Worm (Caenorhabditis elegans): ENCODE results near the gene copb-1.
"Not testable (repeated sequence)": the region's sequence is repeated elsewhere in the genome, so short reads cannot be mapped to it uniquely, and the experiment has no call there.

The copb-1 gene

DNA sequence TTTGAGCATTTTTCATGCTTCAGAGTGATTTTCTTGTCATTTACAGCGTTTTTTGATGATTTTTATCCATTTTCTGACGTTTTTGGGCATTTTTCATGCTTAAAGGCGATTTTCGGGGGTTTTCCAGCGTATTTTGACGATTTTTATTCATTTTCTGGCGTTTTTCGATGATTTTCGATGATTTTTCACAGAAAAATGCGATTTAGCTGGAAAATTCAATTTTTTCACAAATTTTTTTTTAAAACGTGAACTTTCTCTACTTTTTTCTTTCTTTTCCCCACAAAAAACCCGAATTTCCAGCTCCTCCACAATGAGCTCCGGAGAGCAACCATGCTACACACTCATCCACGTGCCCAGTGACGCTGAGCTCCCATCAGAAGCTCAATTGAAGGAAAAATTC, at the start of gene copb-1:
Gene copb-1 (plus strand): TSS at position 301 of the 400 bp plus-strand sequence.
- no peak for TF ChIP-seq unc-62 (GFP tag; optimal IDR thresholded peaks at IDR 0.05)

DNA sequence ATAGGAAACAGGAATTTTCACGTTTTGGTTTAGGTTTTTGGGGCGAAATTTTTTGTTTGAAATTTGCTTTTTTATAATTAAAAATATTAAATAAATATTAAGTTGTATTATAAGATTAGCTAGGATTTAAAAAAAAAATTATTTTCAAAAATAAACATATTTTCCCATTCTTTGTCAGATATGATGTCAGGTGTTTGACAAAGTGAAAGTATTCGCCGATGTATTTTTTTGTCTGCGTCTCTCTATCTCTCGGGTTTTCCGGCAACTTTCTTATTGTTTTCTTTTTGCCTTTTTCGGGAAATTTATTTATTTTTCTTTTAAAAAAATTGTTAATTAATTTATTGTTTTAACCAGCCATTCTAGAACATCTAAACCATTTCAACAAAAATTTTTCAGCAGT, 48.2 kb upstream of the copb-1 start:
- TF ChIP-seq unc-62 (GFP tag; optimal IDR thresholded peaks at IDR 0.05) = no peak

DNA sequence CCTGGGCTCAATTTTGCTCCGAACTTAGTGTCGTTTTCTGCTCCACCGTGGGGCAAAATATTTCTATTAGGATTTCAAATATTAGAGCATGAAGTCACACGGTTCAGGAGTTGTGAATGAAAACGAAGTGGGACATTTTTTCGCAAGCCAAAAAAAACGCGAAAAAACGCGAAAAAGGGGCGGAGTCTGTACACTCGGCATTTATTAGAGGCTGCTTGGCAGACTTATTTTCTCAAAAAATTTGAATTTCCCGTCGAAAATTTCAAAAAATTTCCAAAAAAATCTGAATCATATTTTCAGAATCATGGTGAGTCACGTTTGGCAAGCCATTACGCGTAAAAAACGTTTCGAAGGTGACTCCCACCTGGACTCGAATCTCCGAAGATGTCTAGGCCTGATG, 46.1 kb upstream of the copb-1 start, which contains the start of gene B0454.6:
Gene B0454.6 (plus strand): TSS at position 301 of the 400 bp plus-strand sequence.
- not testable (repeated sequence) for TF ChIP-seq unc-62 (GFP tag; optimal IDR thresholded peaks at IDR 0.05)

- TF ChIP-seq unc-62 (GFP tag; optimal IDR thresholded peaks at IDR 0.05) = no peak
Observed at ce11 chrII:3034914-3035313, 43.7 kb upstream of the copb-1 start.

DNA sequence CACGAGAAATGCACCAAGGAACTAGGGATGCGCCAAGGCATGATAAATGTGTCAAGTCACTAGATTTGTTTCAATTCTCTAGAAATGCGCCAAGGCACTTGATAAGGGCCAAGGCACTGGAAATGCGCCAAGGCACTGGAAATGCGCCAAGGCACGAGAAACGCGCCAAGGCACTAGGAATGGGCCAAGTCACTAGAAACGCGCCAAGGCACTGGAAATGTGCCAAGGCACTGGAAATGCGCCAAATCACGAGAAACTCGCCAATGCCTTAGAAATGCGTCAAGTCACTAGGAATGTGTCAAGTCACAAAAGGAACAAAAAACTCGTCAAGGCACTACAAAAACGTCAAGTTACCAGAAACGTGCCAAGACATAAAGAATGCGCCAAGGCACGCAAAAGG, 42.3 kb upstream of the copb-1 start:
- TF ChIP-seq unc-62 (GFP tag; optimal IDR thresholded peaks at IDR 0.05) = no peak

- TF ChIP-seq unc-62 (GFP tag; optimal IDR thresholded peaks at IDR 0.05) = no peak
Observed at ce11 chrII:3038453-3038909, 40.1 kb upstream of the copb-1 start, which contains the start of the genes B0454.26 and B0454.5. Gene B0454.26, minus strand, starts transcription at chrII:3038553. Gene B0454.5, plus strand, starts transcription at chrII:3038859.

DNA sequence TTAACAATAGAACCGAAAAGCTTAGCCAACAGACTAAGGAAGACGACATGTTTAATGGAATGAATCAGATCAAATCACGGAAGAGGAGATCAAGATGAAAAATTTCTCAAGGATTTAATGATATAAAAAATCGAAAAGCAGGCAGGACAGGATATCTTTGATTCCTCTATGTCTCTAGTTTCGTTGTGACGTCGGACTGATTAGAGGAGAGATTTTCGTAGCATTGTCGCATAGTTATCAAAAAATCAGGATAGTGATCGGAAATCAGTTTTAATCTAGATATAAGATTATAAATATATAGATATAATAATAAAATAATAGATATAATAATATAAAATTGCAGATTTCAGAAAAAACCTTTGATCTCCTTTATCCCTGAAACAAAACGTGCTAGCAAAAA, 35.2 kb upstream of the copb-1 start, which contains the start of gene B0454.8:
Gene B0454.8 (minus strand): TSS at position 101 of the 400 bp plus-strand sequence.
- no peak for TF ChIP-seq unc-62 (GFP tag; optimal IDR thresholded peaks at IDR 0.05)

- TF ChIP-seq unc-62 (GFP tag; optimal IDR thresholded peaks at IDR 0.05) = no peak
Observed at ce11 chrII:3044023-3044422, 34.6 kb upstream of the copb-1 start, which contains the start of gene sri-29. Gene sri-29, plus strand, starts transcription at chrII:3044323.

ce11 chrII:3045422-3045821, 33.2 kb upstream of the copb-1 start:
- no peak for TF ChIP-seq unc-62 (GFP tag; optimal IDR thresholded peaks at IDR 0.05)

ce11 chrII:3045875-3046274, 32.7 kb upstream of the copb-1 start, which contains the start of gene sri-30:
Gene sri-30, plus strand, starts transcription at chrII:3046175.
- TF ChIP-seq unc-62 (GFP tag; optimal IDR thresholded peaks at IDR 0.05) = no peak

- no peak for TF ChIP-seq unc-62 (GFP tag; optimal IDR thresholded peaks at IDR 0.05)
Observed at ce11 chrII:3048378-3048777, 30.2 kb upstream of the copb-1 start, which contains the start of gene sri-28. Gene sri-28, plus strand, starts transcription at chrII:3048678.

DNA sequence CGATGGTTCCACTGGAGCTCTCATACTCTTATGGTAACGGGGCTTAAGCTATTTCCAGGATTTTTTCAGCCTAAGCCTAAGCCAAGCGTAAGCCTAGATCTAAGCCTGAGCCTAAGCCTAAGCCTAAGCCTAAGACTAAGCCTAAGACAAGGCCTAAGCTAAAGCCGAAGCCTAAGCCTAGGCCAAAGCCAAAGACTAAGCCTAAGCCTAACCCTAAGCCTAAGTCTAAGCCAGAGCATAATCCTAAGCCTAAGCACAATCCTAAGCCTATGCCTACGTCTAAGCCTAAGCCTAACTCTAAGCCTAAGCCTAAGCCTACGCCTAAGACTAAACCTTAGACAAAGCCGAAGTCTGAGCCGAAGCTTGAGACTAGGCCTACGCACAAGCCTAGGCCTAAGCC, 29.6 kb upstream of the copb-1 start:
- TF ChIP-seq unc-62 (GFP tag; optimal IDR thresholded peaks at IDR 0.05) = no peak

- no peak for TF ChIP-seq unc-62 (GFP tag; optimal IDR thresholded peaks at IDR 0.05)
Observed at ce11 chrII:3050703-3051102, 27.9 kb upstream of the copb-1 start, which contains the start of gene sri-31. Gene sri-31, plus strand, starts transcription at chrII:3051003.

DNA sequence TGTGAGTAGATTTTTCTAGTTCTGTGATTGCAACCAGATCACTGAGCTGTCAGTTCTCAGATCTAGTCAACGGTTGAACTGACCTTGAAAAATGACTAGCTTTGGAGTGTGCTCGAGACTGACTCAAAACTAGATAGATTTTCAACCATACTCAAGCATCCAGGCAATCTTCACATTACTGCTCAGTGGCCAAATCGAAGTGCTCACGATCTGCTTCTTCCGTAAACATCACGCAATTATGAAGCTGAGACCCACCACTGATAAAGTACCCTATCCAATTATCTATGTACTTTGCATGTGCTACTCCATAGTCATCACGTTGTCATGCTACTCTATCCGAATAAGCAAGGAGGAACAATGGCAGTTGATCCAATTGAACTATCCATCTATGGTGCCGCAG, 27.3 kb upstream of the copb-1 start:
- TF ChIP-seq unc-62 (GFP tag; optimal IDR thresholded peaks at IDR 0.05) = no peak

ce11 chrII:3052843-3053242, 25.8 kb upstream of the copb-1 start:
- no peak for TF ChIP-seq unc-62 (GFP tag; optimal IDR thresholded peaks at IDR 0.05)

DNA sequence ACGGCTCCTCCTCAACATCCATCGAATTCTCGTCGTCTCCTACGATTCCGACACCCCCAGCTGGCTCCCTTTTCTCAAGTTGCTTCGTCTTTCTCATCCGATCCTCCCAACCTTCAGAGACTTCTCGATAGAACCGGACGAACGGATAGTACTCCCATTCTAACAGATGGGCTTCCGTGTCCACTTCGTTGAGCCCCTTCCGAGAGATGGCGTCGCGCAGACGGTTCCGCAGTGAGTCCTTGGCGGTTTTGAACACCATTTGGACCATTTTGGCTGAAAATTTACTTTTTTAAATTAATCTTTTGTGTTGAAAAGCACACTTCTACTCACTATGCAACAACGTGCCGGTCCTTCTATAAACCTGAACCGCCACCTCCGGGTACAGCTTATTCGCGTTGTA, 24.9 kb upstream of the copb-1 start:
- no peak for TF ChIP-seq unc-62 (GFP tag; optimal IDR thresholded peaks at IDR 0.05)

DNA sequence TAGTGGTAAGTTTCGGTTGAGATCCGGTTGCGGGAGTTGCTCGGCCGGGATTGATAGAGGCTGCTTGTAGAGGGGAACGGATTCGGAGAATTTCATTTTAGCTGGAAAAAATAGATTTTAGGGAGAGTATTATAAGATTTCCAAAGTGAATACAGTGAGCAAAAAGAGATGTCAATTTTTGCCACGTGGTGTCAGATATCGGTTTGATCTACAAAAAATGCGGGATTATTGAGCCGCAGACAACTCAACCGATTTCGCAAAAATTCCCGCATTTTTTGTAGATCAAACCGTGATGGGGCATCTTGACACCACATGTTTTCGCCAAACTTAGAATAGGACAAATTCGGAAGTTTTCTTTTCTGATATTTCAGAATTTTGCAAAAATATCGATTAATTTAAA, 24.4 kb upstream of the copb-1 start, which contains the start of gene lido-13:
Gene lido-13 (minus strand): TSS at position 101 of the 400 bp plus-strand sequence.
- TF ChIP-seq unc-62 (GFP tag; optimal IDR thresholded peaks at IDR 0.05) = no peak

DNA sequence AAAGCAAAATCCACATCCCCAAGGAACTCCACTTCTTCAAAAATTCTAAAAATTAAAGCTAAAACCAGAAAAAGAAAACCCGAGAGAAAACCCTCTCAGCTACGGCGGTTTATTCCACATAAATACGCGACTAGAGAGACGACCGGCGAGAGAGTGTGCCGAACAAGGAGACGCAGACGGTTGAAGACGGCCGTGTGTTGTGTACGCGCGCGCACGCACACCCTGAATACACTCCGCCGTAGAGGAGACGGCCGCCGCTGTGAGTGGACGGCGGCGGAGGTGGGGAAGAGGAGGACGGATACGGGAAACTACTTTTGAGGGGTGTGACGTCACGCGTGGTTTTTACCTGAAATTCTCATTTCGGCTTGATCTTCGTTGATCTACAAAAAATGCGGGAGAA, 24.0 kb upstream of the copb-1 start:
- TF ChIP-seq unc-62 (GFP tag; optimal IDR thresholded peaks at IDR 0.05) = no peak
